Worm (Caenorhabditis elegans) whole organism, L4 larva: ENCODE results near the gene ugt-9.

ENCODE experiments used
- D1046.2 ChIP-seq: fragments of 200-800 bp; sonication (Bioruptor generic); IDR thresholded peaks from 2 replicates; pipeline ENCODE4 v1.3.6; 2022; ENCODE audit warnings: missing genetic modification characterization, missing compliant biosample characterization
- T26A8.4 ChIP-seq: fragments of 200-800 bp; sonication (Bioruptor generic); IDR thresholded peaks from 2 replicates; pipeline ENCODE4 v1.3.6; 2022; ENCODE audit warnings: missing genetic modification characterization, missing compliant biosample characterization
- Y48G9A.11 ChIP-seq: fragments of 200-800 bp; sonication (Bioruptor generic); IDR thresholded peaks from 2 replicates; pipeline ENCODE4 v1.3.6; 2022; ENCODE audit warnings: missing genetic modification reagents, missing genetic modification characterization, missing compliant biosample characterization
- aha-1 ChIP-seq: fragments of 150-350 bp; peaks from one replicate; lab custom pipeline; 2014; ENCODE audit warnings: missing biosample characterization, missing genetic modification characterization
- ceh-32 ChIP-seq: sonication (generic microtip); optimal IDR thresholded peaks from 2 replicates; lab custom pipeline; 2016; ENCODE audit warnings: mild to moderate bottlenecking, missing genetic modification characterization, missing compliant biosample characterization; ENCODE audit not compliant: poor library complexity
- ceh-82 ChIP-seq: sonication (generic microtip); optimal IDR thresholded peaks from 2 replicates; lab custom pipeline; 2017; ENCODE audit warnings: missing biosample characterization, missing genetic modification characterization
- cey-2 ChIP-seq: sonication (generic microtip); optimal IDR thresholded peaks from 3 replicates; lab custom pipeline; 2017; ENCODE audit warnings: missing genetic modification characterization, mild to moderate bottlenecking, missing compliant biosample characterization, antibody characterized with exemption, borderline replicate concordance; ENCODE audit not compliant: insufficient read depth
- daf-8 ChIP-seq: fragments of 200-800 bp; sonication (Bioruptor generic); IDR thresholded peaks from 2 replicates; pipeline ENCODE4 v1.3.6; 2022; ENCODE audit warnings: missing genetic modification characterization, missing compliant biosample characterization
- dmd-8 ChIP-seq: fragments of 200-800 bp; sonication (Bioruptor generic); IDR thresholded peaks from 2 replicates; pipeline ENCODE4 v1.3.6; 2022; ENCODE audit warnings: missing genetic modification characterization, missing compliant biosample characterization
- dmd-9 ChIP-seq: fragments of 200-800 bp; sonication (Bioruptor generic); IDR thresholded peaks from 2 replicates; pipeline ENCODE4 v1.3.6; 2022; ENCODE audit warnings: missing genetic modification reagents, missing genetic modification characterization, missing compliant biosample characterization
- dpl-1 ChIP-seq: fragments of 150-350 bp; optimal IDR thresholded peaks from 2 replicates; lab custom pipeline; 2014; ENCODE audit warnings: missing biosample characterization, missing genetic modification reagents, missing genetic modification characterization
- egl-43 ChIP-seq: fragments of 200-800 bp; sonication (Bioruptor generic); IDR thresholded peaks from 2 replicates; pipeline ENCODE4 v1.3.6; 2022; ENCODE audit warnings: missing genetic modification reagents, missing genetic modification characterization, missing compliant biosample characterization
- gei-8 ChIP-seq: fragments of 200-800 bp; sonication (Bioruptor generic); optimal IDR thresholded peaks from 2 replicates; lab custom pipeline; 2018; ENCODE audit warnings: mild to moderate bottlenecking, missing genetic modification characterization, missing compliant biosample characterization
- hlh-11 ChIP-seq: fragments of 200-800 bp; sonication (Bioruptor generic); optimal IDR thresholded peaks from 2 replicates; lab custom pipeline; 2018; ENCODE audit warnings: mild to moderate bottlenecking, missing genetic modification characterization, missing compliant biosample characterization
- hlh-30 ChIP-seq: sonication (generic microtip); optimal IDR thresholded peaks from 2 replicates; lab custom pipeline; 2017; ENCODE audit warnings: antibody characterized with exemption, mild to moderate bottlenecking, missing genetic modification characterization, missing compliant biosample characterization; ENCODE audit not compliant: insufficient read depth
- hmg-1.1 ChIP-seq: fragments of 200-800 bp; sonication (Bioruptor generic); IDR thresholded peaks from 2 replicates; pipeline ENCODE4 v1.3.6; 2022; ENCODE audit warnings: missing genetic modification reagents, missing genetic modification characterization, missing compliant biosample characterization
- lin-1 ChIP-seq: fragments of 200-800 bp; sonication (Bioruptor generic); IDR thresholded peaks from 2 replicates; pipeline ENCODE4 v1.3.6; 2022; ENCODE audit warnings: missing genetic modification reagents, missing genetic modification characterization, missing compliant biosample characterization
- lin-13 ChIP-seq: fragments of 150-350 bp; optimal IDR thresholded peaks from 2 replicates; lab custom pipeline; 2014; ENCODE audit warnings: missing biosample characterization, missing genetic modification reagents, missing genetic modification characterization
- lir-3 ChIP-seq: sonication (generic microtip); optimal IDR thresholded peaks from 2 replicates; lab custom pipeline; 2016; ENCODE audit warnings: mild to moderate bottlenecking, missing genetic modification characterization, missing compliant biosample characterization
- lsy-2 ChIP-seq, 2 experiments: fragments of 150-350 bp in 1 of 2; sonication (generic microtip) in 1 of 2; optimal IDR thresholded peaks; 2 replicates each; lab custom pipeline; 2014 to 2017; ENCODE audit warnings: missing biosample characterization in 2 of 2, missing genetic modification characterization in 2 of 2
- mdl-1 ChIP-seq, 2 experiments: fragments of 150-350 bp in 1 of 2; sonication (generic microtip) in 1 of 2; optimal IDR thresholded peaks; 2 replicates each; lab custom pipeline; 2014 to 2017; ENCODE audit warnings: missing biosample characterization in 2 of 2, missing genetic modification characterization in 2 of 2
- mxl-2 ChIP-seq: fragments of 200-800 bp; sonication (Bioruptor generic); conservative IDR thresholded peaks from 2 replicates; pipeline ENCODE4 v1.3.6; 2022; ENCODE audit warnings: missing genetic modification reagents, missing genetic modification characterization, missing compliant biosample characterization
- mxl-3 ChIP-seq: fragments of 200-800 bp; sonication (Bioruptor generic); optimal IDR thresholded peaks from 2 replicates; lab custom pipeline; 2018; ENCODE audit warnings: mild to moderate bottlenecking, missing genetic modification characterization, missing compliant biosample characterization
- nhr-10 ChIP-seq: fragments of 150-350 bp; optimal IDR thresholded peaks from 2 replicates; lab custom pipeline; 2014; ENCODE audit warnings: missing biosample characterization, missing genetic modification characterization
- nhr-102 ChIP-seq: sonication (generic microtip); optimal IDR thresholded peaks from 2 replicates; lab custom pipeline; 2016; ENCODE audit warnings: mild to moderate bottlenecking, missing genetic modification characterization, moderate library complexity, missing compliant biosample characterization
- nhr-111 ChIP-seq: fragments of 200-800 bp; sonication (Bioruptor generic); optimal IDR thresholded peaks from 2 replicates; lab custom pipeline; 2018; ENCODE audit warnings: mild to moderate bottlenecking, missing genetic modification characterization, missing compliant biosample characterization
- nhr-237 ChIP-seq: sonication (generic microtip); optimal IDR thresholded peaks from 2 replicates; lab custom pipeline; 2017; ENCODE audit warnings: missing biosample characterization, missing genetic modification characterization
- nhr-28 ChIP-seq: fragments of 150-350 bp; optimal IDR thresholded peaks from 2 replicates; lab custom pipeline; 2014; ENCODE audit warnings: missing biosample characterization, missing genetic modification characterization
- nhr-48 ChIP-seq: sonication (generic microtip); optimal IDR thresholded peaks from 2 replicates; lab custom pipeline; 2016; ENCODE audit warnings: mild to moderate bottlenecking, missing genetic modification characterization, missing compliant biosample characterization
- nhr-76 ChIP-seq: fragments of 150-350 bp; optimal IDR thresholded peaks from 2 replicates; lab custom pipeline; 2014; ENCODE audit warnings: missing biosample characterization, missing genetic modification characterization
- nhr-77 ChIP-seq: fragments of 150-350 bp; optimal IDR thresholded peaks from 2 replicates; lab custom pipeline; 2014; ENCODE audit warnings: missing biosample characterization, missing genetic modification characterization
- pha-4 ChIP-seq, 2 experiments: fragments of 150-350 bp in 1 of 2; fragments of 200-800 bp in 1 of 2; sonication (Bioruptor generic) in 1 of 2; IDR thresholded peaks in 1 of 2; optimal IDR thresholded peaks in 1 of 2; 2 replicates each; pipeline versions ENCODE4 v1.3.6 to Lab custom; 2014 to 2022; ENCODE audit warnings: missing genetic modification characterization in 2 of 2, missing genetic modification reagents in 2 of 2, missing biosample characterization in 1 of 2, missing compliant biosample characterization in 1 of 2
- rbr-2 ChIP-seq: sonication (generic microtip); optimal IDR thresholded peaks from 2 replicates; lab custom pipeline; 2016; ENCODE audit warnings: missing genotype, missing genetic modification characterization, missing compliant biosample characterization
- saeg-2 ChIP-seq: fragments of 200-800 bp; sonication (Bioruptor generic); IDR thresholded peaks from 2 replicates; pipeline ENCODE4 v1.3.6; 2022; ENCODE audit warnings: missing genetic modification reagents, missing genetic modification characterization, missing compliant biosample characterization
- set-16 ChIP-seq: fragments of 200-800 bp; sonication (Bioruptor generic); IDR thresholded peaks from 2 replicates; pipeline ENCODE4 v1.3.6; 2022; ENCODE audit warnings: missing genetic modification reagents, missing genetic modification characterization, missing compliant biosample characterization
- spr-1 ChIP-seq: sonication (generic microtip); optimal IDR thresholded peaks from 2 replicates; lab custom pipeline; 2016; ENCODE audit warnings: mild to moderate bottlenecking, missing genetic modification characterization, missing compliant biosample characterization
- spr-3 ChIP-seq: fragments of 200-800 bp; sonication (Bioruptor generic); optimal IDR thresholded peaks from 2 replicates; lab custom pipeline; 2018; ENCODE audit warnings: mild to moderate bottlenecking, missing genetic modification characterization, missing compliant biosample characterization
- tra-1 ChIP-seq: fragments of 200-800 bp; sonication (Bioruptor generic); IDR thresholded peaks from 2 replicates; pipeline ENCODE4 v1.3.6; 2022; ENCODE audit warnings: missing genetic modification reagents, missing genetic modification characterization, missing compliant biosample characterization
- unc-130 ChIP-seq: sonication (generic microtip); optimal IDR thresholded peaks from 2 replicates; lab custom pipeline; 2016; ENCODE audit warnings: missing genetic modification reagents, missing genetic modification characterization, missing compliant biosample characterization
- zip-11 ChIP-seq: fragments of 200-800 bp; sonication (Bioruptor generic); IDR thresholded peaks from 2 replicates; pipeline ENCODE4 v1.3.6; 2022; ENCODE audit warnings: missing genetic modification characterization, missing compliant biosample characterization
- zip-2 ChIP-seq: fragments of 150-350 bp; optimal IDR thresholded peaks from 2 replicates; lab custom pipeline; 2014; ENCODE audit warnings: missing biosample characterization, missing genetic modification characterization

The ugt-9 gene

ce11 chrV:4914879-4915278 is 19.0 kb downstream of the ugt-9 start, which contains the start of gene H23N18.6 (continued):
- TF ChIP-seq daf-8, result no peak
- peak; percentile 69 for TF ChIP-seq nhr-28 (tag; lab: Kevin White, UChicago)
- TF ChIP-seq rbr-2, result no peak
- peak; percentile 4 for TF ChIP-seq aha-1 (tag; lab: Kevin White, UChicago)

ce11 chrV:4918091-4918624 is 22.3 kb downstream of the ugt-9 start, which contains the start of gene C02E7.7:
TSS of gene C02E7.7 (minus strand) at chrV:4918574.
- no peak for TF ChIP-seq lsy-2 (tag; optimal IDR thresholded peaks at IDR 0.05; lab: Kevin White, UChicago)
- peak; percentile 80 for TF ChIP-seq set-16 (GFP tag; lab: Robert Waterston, UW)

- TF ChIP-seq cey-2 (tag; lab: Kevin White, UChicago) (peak; percentile 47), ceh-82 (no peak), mdl-1 (tag; optimal IDR thresholded peaks at IDR 0.05; lab: Kevin White, UChicago) (peak in 1 of 2 experiments; percentile 6), nhr-48 (tag; lab: Kevin White, UChicago) (peak; percentile 93), spr-1 (peak; percentile 4), nhr-10 (tag; lab: Kevin White, UChicago) (peak; percentile 48), nhr-28 (tag; lab: Kevin White, UChicago) (peak; percentile 30), mxl-3 (GFP tag; lab: Kevin White, UChicago) (peak; percentile 43), nhr-102 (tag; lab: Kevin White, UChicago) (peak; percentile 62), hlh-11 (tag; lab: Kevin White, UChicago) (peak; percentile 69), lir-3 (tag; lab: Kevin White, UChicago) (no peak)
Measured at ce11 chrV:4918664-4919257, 22.9 kb downstream of the ugt-9 start, which contains the start of gene C02E7.6. TSS of gene C02E7.6 (plus strand) at chrV:4919207.

- no peak for TF ChIP-seq spr-1
- TF ChIP-seq egl-43 (GFP tag; lab: Robert Waterston, UW), result no peak
- no peak for TF ChIP-seq nhr-77 (tag; lab: Kevin White, UChicago)
- no peak for TF ChIP-seq hmg-1.1
- TF ChIP-seq tra-1 (GFP tag; lab: Robert Waterston, UW), result no peak
- TF ChIP-seq hlh-30 (tag; lab: Kevin White, UChicago), result no peak
- TF ChIP-seq dmd-8 (GFP tag; lab: Robert Waterston, UW), result no peak
- no peak for TF ChIP-seq nhr-76
- TF ChIP-seq lin-1 (GFP tag; lab: Robert Waterston, UW), result no peak
- TF ChIP-seq dmd-9 (GFP tag; lab: Robert Waterston, UW), result no peak
- TF ChIP-seq pha-4 (GFP tag; IDR thresholded peaks at IDR 0.05; lab: Robert Waterston, UW), result no peak
- TF ChIP-seq pha-4 (tag; optimal IDR thresholded peaks at IDR 0.05; lab: Kevin White, UChicago), result no peak
- no peak for TF ChIP-seq mxl-2 (GFP tag; lab: Robert Waterston, UW)
- TF ChIP-seq Y48G9A.11 (GFP tag; lab: Robert Waterston, UW), result no peak
- no peak for TF ChIP-seq nhr-10 (tag; lab: Kevin White, UChicago)
- TF ChIP-seq saeg-2, result no peak
Measured at ce11 chrV:4920690-4921152, 24.9 kb downstream of the ugt-9 start, which contains the start of the genes C02E7.8 and srh-23. TSS of gene C02E7.8 (minus strand) at chrV:4920790. TSS of gene srh-23 (plus strand) at chrV:4921102.

- no peak for TF ChIP-seq lin-13
- no peak for TF ChIP-seq D1046.2 (GFP tag; lab: Robert Waterston, UW)
- TF ChIP-seq unc-130 (GFP tag; lab: Kevin White, UChicago), result no peak
- no peak for TF ChIP-seq T26A8.4 (GFP tag; lab: Robert Waterston, UW)
- TF ChIP-seq dmd-8 (GFP tag; lab: Robert Waterston, UW), result no peak
- TF ChIP-seq mxl-3 (GFP tag; lab: Kevin White, UChicago), result no peak
- TF ChIP-seq zip-2 (tag; lab: Kevin White, UChicago), result no peak
- TF ChIP-seq hmg-1.1, result no peak
- no peak for TF ChIP-seq dpl-1
- TF ChIP-seq nhr-237 (tag; lab: Kevin White, UChicago), result no peak
- TF ChIP-seq zip-11 (GFP tag; lab: Robert Waterston, UW), result no peak
- no peak for TF ChIP-seq egl-43 (GFP tag; lab: Robert Waterston, UW)
- TF ChIP-seq gei-8, result no peak
- TF ChIP-seq spr-3, result no peak
- TF ChIP-seq spr-1, result no peak
- no peak for TF ChIP-seq nhr-111 (GFP tag; lab: Kevin White, UChicago)
- TF ChIP-seq ceh-32 (tag; lab: Kevin White, UChicago), result no peak
- TF ChIP-seq, all 104 proteins: peak for 0
Measured at ce11 chrV:4922024-4922423, 26.2 kb downstream of the ugt-9 start, which contains the start of gene srh-22. TSS of gene srh-22 (plus strand) at chrV:4922324.
